Worm (Caenorhabditis elegans): ENCODE results near the gene F59B2.13.
A peak's percentile ranks its signal among the peaks of the same experiment; 100 is the strongest.

F59B2.13 gene

ce11 chrIII:9051119-9051597 is 24.3 kb upstream of the F59B2.13 start (continued):
- peak; percentile 97 for TF ChIP-seq skn-1 (tag; optimal IDR thresholded peaks at IDR 0.05)
- TF ChIP-seq nhr-47 (tag; optimal IDR thresholded peaks at IDR 0.05): peak; percentile 68
- peak; percentile 45 for TF ChIP-seq isw-1 (GFP tag; IDR thresholded peaks at IDR 0.05)
- peak; percentile 81 for TF ChIP-seq lin-14 (GFP tag; optimal IDR thresholded peaks at IDR 0.05)
- TF ChIP-seq nhr-11 (tag; optimal IDR thresholded peaks at IDR 0.05): no peak
- TF ChIP-seq nhr-90 (tag; optimal IDR thresholded peaks at IDR 0.05; ENCODE audit: poor library complexity): peak; percentile 70
- peak; percentile 50 to 87 for TF ChIP-seq lin-35 (GFP tag; optimal IDR thresholded peaks at IDR 0.05)
- TF ChIP-seq fkh-10 (GFP tag; optimal IDR thresholded peaks at IDR 0.05): no peak
- TF ChIP-seq unc-130 (tag; optimal IDR thresholded peaks at IDR 0.05): no peak
- peak; percentile 75 for TF ChIP-seq fkh-8 (tag; optimal IDR thresholded peaks at IDR 0.05)
- no peak for TF ChIP-seq tlp-1 (tag; optimal IDR thresholded peaks at IDR 0.05)
- peak; percentile 60 for TF ChIP-seq irx-1 (tag; optimal IDR thresholded peaks at IDR 0.05)
- TF ChIP-seq swsn-7 (tag; optimal IDR thresholded peaks at IDR 0.05): peak; percentile 84
- TF ChIP-seq fkh-4 (tag; optimal IDR thresholded peaks at IDR 0.05; ENCODE audit: borderline replicate concordance): no peak
- TF ChIP-seq zag-1 (tag; optimal IDR thresholded peaks at IDR 0.05): no peak
- TF ChIP-seq xbp-1 (tag; optimal IDR thresholded peaks at IDR 0.05): peak; percentile 64
- peak; percentile 91 for TF ChIP-seq ztf-4 (tag; optimal IDR thresholded peaks at IDR 0.05)
- no peak for TF ChIP-seq nhr-12 (tag; optimal IDR thresholded peaks at IDR 0.05)
- TF ChIP-seq unc-62 (GFP tag; optimal IDR thresholded peaks at IDR 0.05): no peak
- TF ChIP-seq nhr-19 (GFP tag; conservative IDR thresholded peaks at IDR 0.05): peak; percentile 83
- peak; percentile 80 for TF ChIP-seq mab-9 (GFP tag; IDR thresholded peaks at IDR 0.05)
- peak in 1 of 3 experiments; percentile 58 for TF ChIP-seq ceh-82 (tag; optimal IDR thresholded peaks at IDR 0.05)
- peak; percentile 81 for TF ChIP-seq pax-3 (tag; optimal IDR thresholded peaks at IDR 0.05)
- no peak for TF ChIP-seq sptf-1 (tag; optimal IDR thresholded peaks at IDR 0.05)
- TF ChIP-seq aha-1 (tag; optimal IDR thresholded peaks at IDR 0.05): no peak
- peak; percentile 11 for TF ChIP-seq sox-4 (tag; optimal IDR thresholded peaks at IDR 0.05)
- no peak for TF ChIP-seq pqm-1 (tag; optimal IDR thresholded peaks at IDR 0.05)
- TF ChIP-seq dpl-1 (GFP tag; optimal IDR thresholded peaks at IDR 0.05): peak; percentile 46 to 56 (median 54)
- TF ChIP-seq hlh-4 (tag; optimal IDR thresholded peaks at IDR 0.05): no peak
- peak; percentile 47 for TF ChIP-seq snpc-4 (tag; optimal IDR thresholded peaks at IDR 0.05)
- peak; percentile 30 for TF ChIP-seq F16B12.6 (tag; optimal IDR thresholded peaks at IDR 0.05)
- TF ChIP-seq rnt-1 (tag; optimal IDR thresholded peaks at IDR 0.05): peak; percentile 75
- no peak for TF ChIP-seq unc-98 (GFP tag; IDR thresholded peaks at IDR 0.05)
- no peak for TF ChIP-seq fos-1 (tag; optimal IDR thresholded peaks at IDR 0.05)
- no peak for TF ChIP-seq ets-5 (GFP tag; IDR thresholded peaks at IDR 0.05)
- TF ChIP-seq aly-2 (tag; optimal IDR thresholded peaks at IDR 0.05): peak; percentile 99
- peak; percentile 3 for TF ChIP-seq jun-1 (tag; optimal IDR thresholded peaks at IDR 0.05)
- no peak for TF ChIP-seq ces-1 (GFP tag; optimal IDR thresholded peaks at IDR 0.05)
- peak; percentile 46 to 66 for TF ChIP-seq efl-1 (optimal IDR thresholded peaks at IDR 0.05)
- peak; percentile 53 to 95 for TF ChIP-seq efl-1 (GFP tag; optimal IDR thresholded peaks at IDR 0.05 in 1 of 2)
- no peak for TF ChIP-seq Y116A8C.19 (tag; optimal IDR thresholded peaks at IDR 0.05; ENCODE audit: borderline replicate concordance)
- peak; percentile 95 for TF ChIP-seq nhr-85 (tag)
- TF ChIP-seq ceh-63 (GFP tag; optimal IDR thresholded peaks at IDR 0.05): no peak
- no peak for TF ChIP-seq ceh-90 (tag; optimal IDR thresholded peaks at IDR 0.05)
- peak; percentile 21 for TF ChIP-seq C04F5.9 (tag; optimal IDR thresholded peaks at IDR 0.05)
- peak in 1 of 2 experiments; percentile 63 for TF ChIP-seq mdl-1 (tag; optimal IDR thresholded peaks at IDR 0.05)
- peak; percentile 84 for TF ChIP-seq nhr-20 (tag; optimal IDR thresholded peaks at IDR 0.05)
- TF ChIP-seq ceh-88 (GFP tag; IDR thresholded peaks at IDR 0.05): peak; percentile 78; the same call in 1 of the 2 replicates
- TF ChIP-seq ama-1 (optimal IDR thresholded peaks at IDR 0.05): peak; percentile 97
- TF ChIP-seq nhr-84 (tag; optimal IDR thresholded peaks at IDR 0.05): no peak
